Worm (Caenorhabditis elegans): ENCODE results near the gene Y41C4A.22.

DNA sequence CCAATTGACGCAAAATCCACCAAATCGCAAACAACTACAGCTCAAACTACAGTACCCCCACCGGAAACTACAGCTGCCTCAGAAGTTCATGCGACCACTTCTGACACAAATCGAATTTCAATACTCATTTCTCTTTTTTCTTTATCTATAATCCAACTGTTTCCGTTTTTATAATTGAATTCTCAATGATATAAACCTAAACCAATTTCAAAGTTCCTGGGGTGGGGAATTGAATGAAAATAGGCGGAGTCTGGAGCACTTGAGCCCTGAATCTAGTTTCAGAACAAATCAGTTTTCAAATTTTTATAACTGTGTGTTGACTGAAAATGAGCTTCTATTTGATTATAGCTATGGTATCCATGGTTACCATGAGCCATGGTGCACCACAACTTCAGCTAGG, 1.2 kb downstream of the Y41C4A.22 start, which contains the start of gene Y41C4A.6:
- TF ChIP-seq pros-1 (tag; optimal IDR thresholded peaks at IDR 0.05) (no peak), mec-3 (tag; optimal IDR thresholded peaks at IDR 0.05; ENCODE audit: borderline replicate concordance) (no peak), tbx-2 (tag; optimal IDR thresholded peaks at IDR 0.05) (no peak), elt-2 (tag; optimal IDR thresholded peaks at IDR 0.05) (no peak), pat-9 (tag; optimal IDR thresholded peaks at IDR 0.05) (no peak), ama-1 (optimal IDR thresholded peaks at IDR 0.05) (no peak), hlh-30 (tag; optimal IDR thresholded peaks at IDR 0.05; ENCODE audit: insufficient read depth) (no peak), ttx-3 (tag; optimal IDR thresholded peaks at IDR 0.05) (no peak), ceh-24 (tag; optimal IDR thresholded peaks at IDR 0.05) (no peak), ets-4 (tag; optimal IDR thresholded peaks at IDR 0.05) (no peak), dmd-4 (tag; optimal IDR thresholded peaks at IDR 0.05; ENCODE audit: borderline replicate concordance) (no peak), unc-55 (GFP tag; optimal IDR thresholded peaks at IDR 0.05) (no peak), lim-6 (tag; optimal IDR thresholded peaks at IDR 0.05) (no peak), fkh-10 (GFP tag; optimal IDR thresholded peaks at IDR 0.05) (no peak)
